Worm (Caenorhabditis elegans) whole organism, mixed stage, embryonic: ENCODE measurements around the gene hgap-2.

ENCODE experiments used
- M03D4.4 ChIP-seq: sonication (generic microtip); optimal IDR thresholded peaks from 2 replicates; lab custom pipeline; 2017; ENCODE audit warnings: mild to moderate bottlenecking, missing genetic modification characterization, missing compliant biosample characterization
- blmp-1 ChIP-seq: fragments of 150-350 bp; optimal IDR thresholded peaks from 2 replicates; lab custom pipeline; 2014; ENCODE audit warnings: missing biosample characterization, missing genetic modification characterization
- ceh-43 ChIP-seq: fragments of 200-800 bp; sonication (Bioruptor generic); optimal IDR thresholded peaks from 2 replicates; lab custom pipeline; 2018; ENCODE audit warnings: mild to moderate bottlenecking, missing genetic modification characterization, moderate library complexity, missing compliant biosample characterization
- ceh-83 ChIP-seq: fragments of 200-800 bp; sonication (Bioruptor generic); optimal IDR thresholded peaks from 2 replicates; lab custom pipeline; 2018; ENCODE audit warnings: mild to moderate bottlenecking, missing genetic modification characterization, missing compliant biosample characterization
- ces-1 ChIP-seq: fragments of 150-350 bp; optimal IDR thresholded peaks from 2 replicates; lab custom pipeline; 2014; ENCODE audit warnings: missing biosample characterization, missing genetic modification reagents, missing genetic modification characterization
- elt-3 ChIP-seq: fragments of 150-350 bp; optimal IDR thresholded peaks from 2 replicates; lab custom pipeline; 2014; ENCODE audit warnings: missing biosample characterization, missing genetic modification characterization
- flh-1 ChIP-seq: fragments of 200-800 bp; sonication (Bioruptor generic); optimal IDR thresholded peaks from 2 replicates; lab custom pipeline; 2018; ENCODE audit warnings: mild to moderate bottlenecking, missing genetic modification characterization, moderate library complexity, missing compliant biosample characterization
- ham-2 ChIP-seq: fragments of 200-800 bp; sonication (Bioruptor generic); optimal IDR thresholded peaks from 2 replicates; lab custom pipeline; 2018; ENCODE audit warnings: mild to moderate bottlenecking, missing genetic modification characterization, missing compliant biosample characterization
- hlh-1 ChIP-seq: fragments of 150-350 bp; optimal IDR thresholded peaks from 2 replicates; lab custom pipeline; 2014; ENCODE audit warnings: missing biosample characterization, missing genetic modification reagents, missing genetic modification characterization
- lin-13 ChIP-seq: fragments of 150-350 bp; optimal IDR thresholded peaks from 2 replicates; lab custom pipeline; 2014; ENCODE audit warnings: missing biosample characterization, missing genetic modification characterization
- nhr-12 ChIP-seq: fragments of 150-350 bp; optimal IDR thresholded peaks from 2 replicates; lab custom pipeline; 2014; ENCODE audit warnings: missing biosample characterization, missing genetic modification characterization
- nhr-28 ChIP-seq: fragments of 150-350 bp; optimal IDR thresholded peaks from 2 replicates; lab custom pipeline; 2014; ENCODE audit warnings: missing biosample characterization, missing genetic modification characterization
- pha-4 ChIP-seq: fragments of 150-350 bp; optimal IDR thresholded peaks from 2 replicates; lab custom pipeline; 2018; ENCODE audit warnings: missing biosample characterization, missing genetic modification reagents, missing genetic modification characterization

The hgap-2 gene

DNA sequence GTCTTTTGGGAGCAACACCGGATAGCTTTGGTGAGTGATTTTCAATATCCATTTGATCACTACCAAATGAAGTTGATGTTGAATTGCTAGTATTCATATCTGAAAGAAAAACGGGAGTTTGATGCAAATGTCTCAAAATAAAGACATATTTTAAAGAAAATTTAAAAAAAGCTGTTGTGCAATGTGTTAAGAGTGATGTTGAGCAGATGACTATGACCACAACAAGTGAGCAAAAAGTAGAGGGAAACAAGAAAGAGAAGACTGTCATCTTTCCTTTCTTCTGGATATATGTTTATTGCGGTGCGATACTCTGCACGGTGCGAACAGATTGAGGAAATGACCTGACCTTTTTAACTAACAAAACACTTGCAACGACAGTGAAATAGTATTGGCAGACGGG, 61.3 kb downstream of the hgap-2 start, which contains the start of gene T22C8.4:
TSS of gene T22C8.4 (minus strand) at position 101 of the 400 bp plus-strand sequence.
- TF ChIP-seq flh-1 (GFP tag; lab: Kevin White, UChicago): no peak
- TF ChIP-seq elt-3 (tag; lab: Kevin White, UChicago): no peak

DNA sequence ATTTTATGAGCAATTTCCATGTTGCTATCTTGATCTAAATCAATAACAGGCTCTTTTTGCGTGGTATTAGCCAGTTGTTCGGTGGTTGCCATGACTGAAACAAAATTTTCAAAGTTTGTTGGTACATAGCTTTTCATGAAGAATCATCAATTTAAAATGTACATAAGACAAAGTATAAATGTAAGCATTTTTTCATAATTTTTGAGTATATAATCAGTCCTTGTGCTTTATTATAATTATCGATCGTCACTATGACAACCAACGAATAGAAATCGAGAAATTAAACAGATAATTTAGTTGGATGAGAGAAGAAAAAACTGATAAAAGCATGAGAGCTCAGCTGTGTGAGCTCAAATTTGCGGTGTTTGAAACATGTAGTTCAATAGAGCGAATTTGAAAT, 62.8 kb downstream of the hgap-2 start, which contains the start of gene T22C8.3:
TSS of gene T22C8.3 (minus strand) at position 101 of the 400 bp plus-strand sequence.
- no peak for TF ChIP-seq nhr-12 (tag; lab: Kevin White, UChicago)
- TF ChIP-seq blmp-1: no peak
- no peak for TF ChIP-seq ham-2 (GFP tag; lab: Kevin White, UChicago)
- no peak for TF ChIP-seq pha-4
- TF ChIP-seq ceh-43 (GFP tag; lab: Kevin White, UChicago): no peak
- TF ChIP-seq nhr-28 (tag; lab: Kevin White, UChicago): no peak
- no peak for TF ChIP-seq M03D4.4 (tag; lab: Kevin White, UChicago)
- TF ChIP-seq ces-1 (GFP tag; lab: Kevin White, UChicago): no peak
- no peak for TF ChIP-seq ceh-83
- TF ChIP-seq lin-13 (tag; lab: Kevin White, UChicago): no peak
- no peak for TF ChIP-seq hlh-1
